Worm (Caenorhabditis elegans) whole organism, early embryonic: Measurements from ENCODE around the gene srg-22.

Experiments used
- B0310.2 ChIP-seq: sonication (generic microtip); optimal IDR thresholded peaks from 2 replicates; lab custom pipeline; 2016; ENCODE audit warnings: mild to moderate bottlenecking, missing genetic modification characterization, missing compliant biosample characterization
- aly-1 ChIP-seq: sonication (generic microtip); optimal IDR thresholded peaks from 2 replicates; lab custom pipeline; 2016; ENCODE audit warnings: missing genetic modification characterization, missing compliant biosample characterization
- ama-1 ChIP-seq: fragments of 150-350 bp; optimal IDR thresholded peaks from 2 replicates; lab custom pipeline; 2014
- flt-1 ChIP-seq: fragments of 200-800 bp; sonication (Bioruptor generic); IDR thresholded peaks from 2 replicates; pipeline ENCODE4 v1.3.6; 2022; ENCODE audit warnings: missing genetic modification characterization, missing compliant biosample characterization
- hnd-1 ChIP-seq: sonication (generic microtip); optimal IDR thresholded peaks from 2 replicates; lab custom pipeline; 2016; ENCODE audit warnings: missing genetic modification characterization, missing compliant biosample characterization
- pes-1 ChIP-seq: fragments of 200-800 bp; sonication (Bioruptor generic); IDR thresholded peaks from 2 replicates; pipeline ENCODE4 v1.3.6; 2022; ENCODE audit warnings: missing genetic modification reagents, missing genetic modification characterization, missing compliant biosample characterization
- scrt-1 ChIP-seq: fragments of 200-800 bp; sonication (Bioruptor generic); IDR thresholded peaks from 2 replicates; pipeline ENCODE4 v1.3.6; 2022; ENCODE audit warnings: missing genetic modification characterization, missing compliant biosample characterization
- sea-1 ChIP-seq: fragments of 200-800 bp; sonication (Bioruptor generic); conservative IDR thresholded peaks from 2 replicates; pipeline ENCODE4 v1.3.6; 2022; ENCODE audit warnings: missing genetic modification characterization, missing compliant biosample characterization
- tbx-11 ChIP-seq: fragments of 200-800 bp; sonication (Bioruptor generic); IDR thresholded peaks from 2 replicates; pipeline ENCODE4 v1.3.6; 2022; ENCODE audit warnings: missing genetic modification characterization, missing compliant biosample characterization
- tbx-37 ChIP-seq: fragments of 200-800 bp; sonication (Bioruptor generic); conservative IDR thresholded peaks from 2 replicates; pipeline ENCODE4 v1.3.6; 2022; ENCODE audit warnings: missing genetic modification reagents, missing genetic modification characterization, missing compliant biosample characterization

DNA sequence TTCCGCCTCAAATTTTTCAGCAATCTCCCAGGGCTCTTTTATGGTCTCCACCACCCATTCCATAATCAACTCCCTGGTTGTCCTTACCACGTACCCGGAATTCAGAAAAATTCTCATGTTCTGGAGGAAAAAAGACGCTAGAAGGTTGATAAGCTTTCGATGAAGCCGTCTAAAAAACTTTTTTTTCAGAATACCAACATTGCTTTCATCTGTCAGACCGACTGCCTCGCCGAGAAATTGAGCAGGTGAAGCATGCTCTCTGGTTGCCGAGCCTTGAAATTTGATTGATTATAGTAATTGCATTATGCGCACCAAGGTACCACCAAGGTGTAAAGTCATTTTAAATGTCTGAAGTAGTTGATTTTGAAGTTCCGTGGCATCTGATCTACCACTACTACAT, 47.4 kb downstream of the srg-22 start, which contains the start of gene sri-30:
- TF ChIP-seq ama-1 (lab: Kevin White, UChicago) (no peak), pes-1 (GFP tag; lab: Robert Waterston, UW) (no peak), flt-1 (GFP tag; lab: Robert Waterston, UW) (no peak), scrt-1 (GFP tag; lab: Robert Waterston, UW) (no peak), B0310.2 (tag; lab: Kevin White, UChicago) (no peak), sea-1 (GFP tag; lab: Robert Waterston, UW) (no peak), tbx-11 (GFP tag; lab: Robert Waterston, UW) (no peak), tbx-37 (GFP tag; lab: Robert Waterston, UW) (no peak), aly-1 (tag; lab: Kevin White, UChicago) (no peak), hnd-1 (no peak)
